Worm (Caenorhabditis elegans): ENCODE data around the gene M03C11.9.
A peak's percentile ranks its signal among the peaks of the same experiment; 100 is the strongest.

M03C11.9 gene

ce11 chrIII:10407198-10407663 is 15.7 kb upstream of the M03C11.9 start, which contains the start of gene hat-1 (continued):
- TF ChIP-seq rpc-1 (optimal IDR thresholded peaks at IDR 0.05), result no peak
- no peak for TF ChIP-seq rpc-1 (tag; optimal IDR thresholded peaks at IDR 0.05)
- TF ChIP-seq zim-3 (tag; optimal IDR thresholded peaks at IDR 0.05), result peak; percentile 16
- TF ChIP-seq nfyb-1 (GFP tag; IDR thresholded peaks at IDR 0.05), result peak; percentile 97
- TF ChIP-seq T07F8.4 (tag; optimal IDR thresholded peaks at IDR 0.05), result no peak
- peak; percentile 68 for TF ChIP-seq B0035.1 (tag; optimal IDR thresholded peaks at IDR 0.05)
- peak; percentile 73 for TF ChIP-seq hrde-1 (tag; optimal IDR thresholded peaks at IDR 0.05; ENCODE audit: borderline replicate concordance)
- TF ChIP-seq efl-1 (GFP tag; optimal IDR thresholded peaks at IDR 0.05), result peak; percentile 81
- TF ChIP-seq rcor-1 (GFP tag; IDR thresholded peaks at IDR 0.05), result peak; percentile 95
- peak; percentile 71; the same call in 1 of the 2 replicates for TF ChIP-seq sea-2 (GFP tag; IDR thresholded peaks at IDR 0.05)
- peak; percentile 90 for TF ChIP-seq Y56A3A.18 (GFP tag; IDR thresholded peaks at IDR 0.05)
- no peak for TF ChIP-seq ama-1 (optimal IDR thresholded peaks at IDR 0.05)
- TF ChIP-seq ama-1 (GFP tag; optimal IDR thresholded peaks at IDR 0.05), result no peak
- peak; percentile 79 for TF ChIP-seq madf-10 (tag; optimal IDR thresholded peaks at IDR 0.05)
- no peak for TF ChIP-seq nhr-27 (tag; optimal IDR thresholded peaks at IDR 0.05)
- TF ChIP-seq chd-7 (tag; optimal IDR thresholded peaks at IDR 0.05), result peak; percentile 90
- no peak for TF ChIP-seq nfya-2 (GFP tag; IDR thresholded peaks at IDR 0.05)
- TF ChIP-seq attf-6 (GFP tag; IDR thresholded peaks at IDR 0.05), result peak; percentile 83
- TF ChIP-seq pha-4 (tag; optimal IDR thresholded peaks at IDR 0.05), result peak; percentile 76
- peak; percentile 99 for TF ChIP-seq attf-5 (GFP tag; optimal IDR thresholded peaks at IDR 0.05)
- TF ChIP-seq F49E8.2 (tag; optimal IDR thresholded peaks at IDR 0.05; ENCODE audit: insufficient read depth), result peak; percentile 79
- TF ChIP-seq nhr-179 (tag; optimal IDR thresholded peaks at IDR 0.05), result no peak
- TF ChIP-seq zfh-2 (GFP tag; conservative IDR thresholded peaks at IDR 0.05), result peak; percentile 98
- TF ChIP-seq aptf-3 (GFP tag; IDR thresholded peaks at IDR 0.05), result no peak
- no peak for TF ChIP-seq lsy-27 (tag; optimal IDR thresholded peaks at IDR 0.05; ENCODE audit: borderline replicate concordance, insufficient read depth)
- peak; percentile 75 for TF ChIP-seq tbp1 (GFP tag; optimal IDR thresholded peaks at IDR 0.05)
- no peak for TF ChIP-seq die-1 (tag; optimal IDR thresholded peaks at IDR 0.05)
- no peak for TF ChIP-seq ccch-3 (GFP tag; optimal IDR thresholded peaks at IDR 0.05)
- peak; percentile 4 to 92 (median 49) for TF ChIP-seq lin-35 (GFP tag; optimal IDR thresholded peaks at IDR 0.05)
- peak; percentile 50 for TF ChIP-seq nhr-80 (tag; optimal IDR thresholded peaks at IDR 0.05)
- no peak for TF ChIP-seq ztf-22 (GFP tag; optimal IDR thresholded peaks at IDR 0.05)
- TF ChIP-seq athp-1 (tag; optimal IDR thresholded peaks at IDR 0.05), result peak; percentile 97
- peak; percentile 92 for TF ChIP-seq Y95B8A.8 (GFP tag; IDR thresholded peaks at IDR 0.05)
- 0 out of 2 replicates have a peak, but pooled peaks have one; percentile 53 for TF ChIP-seq egl-18 (GFP tag; IDR thresholded peaks at IDR 0.05)
- TF ChIP-seq C06A6.2 (GFP tag; conservative IDR thresholded peaks at IDR 0.05), result peak; percentile 89
- TF ChIP-seq let-607 (tag; optimal IDR thresholded peaks at IDR 0.05), result peak; percentile 81 to 87
- no peak for TF ChIP-seq hlh-12 (tag; optimal IDR thresholded peaks at IDR 0.05)
- TF ChIP-seq B0261.1 (tag; optimal IDR thresholded peaks at IDR 0.05), result peak; percentile 4
- no peak for TF ChIP-seq F57C9.4 (tag; optimal IDR thresholded peaks at IDR 0.05)
- no peak; the same call in 1 of the 2 replicates for TF ChIP-seq attf-3 (GFP tag; conservative IDR thresholded peaks at IDR 0.05)
- peak; percentile 54 for TF ChIP-seq aptf-2 (GFP tag; conservative IDR thresholded peaks at IDR 0.05)
- no peak for TF ChIP-seq akir-1 (GFP tag; optimal IDR thresholded peaks at IDR 0.05)
- TF ChIP-seq F57A8.1 (GFP tag; optimal IDR thresholded peaks at IDR 0.05), result no peak
- peak; percentile 97 for TF ChIP-seq mcd-1 (GFP tag; IDR thresholded peaks at IDR 0.05)
- peak; percentile 93 for TF ChIP-seq ceh-91 (GFP tag; IDR thresholded peaks at IDR 0.05)
- peak; percentile 89 for TF ChIP-seq K12H6.12 (tag; optimal IDR thresholded peaks at IDR 0.05)
- TF ChIP-seq ztf-28 (GFP tag; IDR thresholded peaks at IDR 0.05), result peak; percentile 82
- TF ChIP-seq fkh-3 (tag; optimal IDR thresholded peaks at IDR 0.05), result no peak
